Fruit fly (Drosophila melanogaster) whole organism, prepupa: ENCODE measurements around the gene CG1537.

ENCODE experiments used
- Blimp-1 ChIP-seq: fragments of 200-800 bp; sonication (Bioruptor generic); optimal IDR thresholded peaks from 3 replicates; lab custom pipeline; 2017; ENCODE audit warnings: missing biosample characterization, missing genetic modification characterization, mild to moderate bottlenecking, moderate library complexity, missing genetic modification reagents
- CG10631 ChIP-seq: fragments of 200-800 bp; sonication (Bioruptor generic); optimal IDR thresholded peaks from 2 replicates; lab custom pipeline; 2016; ENCODE audit warnings: missing biosample characterization, missing genetic modification characterization
- CG10669 ChIP-seq: fragments of 200-800 bp; sonication (Bioruptor generic); optimal IDR thresholded peaks from 3 replicates; lab custom pipeline; 2018; ENCODE audit warnings: missing biosample characterization, mild to moderate bottlenecking, missing genetic modification characterization, moderate library complexity
- CG11294 ChIP-seq: fragments of 200-800 bp; sonication (Bioruptor generic); IDR thresholded peaks from 2 replicates; pipeline ENCODE4 v1.3.6; 2022; ENCODE audit warnings: missing biosample characterization, missing genetic modification characterization
- CG11762 ChIP-seq: fragments of 200-800 bp; sonication (Bioruptor generic); optimal IDR thresholded peaks from 3 replicates; lab custom pipeline; 2016; ENCODE audit warnings: missing biosample characterization, missing genetic modification characterization; ENCODE audit not compliant: insufficient read depth
- CG11902 ChIP-seq: fragments of 200-800 bp; sonication (Bioruptor generic); optimal IDR thresholded peaks from 3 replicates; lab custom pipeline; 2016; ENCODE audit warnings: missing biosample characterization, missing genetic modification characterization
- CG15336 ChIP-seq: fragments of 200-800 bp; sonication (Bioruptor generic); IDR thresholded peaks from 2 replicates; pipeline ENCODE4 v1.3.6; 2022; ENCODE audit warnings: missing biosample characterization, missing genetic modification characterization
- CG1621 ChIP-seq: fragments of 200-800 bp; sonication (Bioruptor generic); optimal IDR thresholded peaks from 3 replicates; lab custom pipeline; 2018; ENCODE audit warnings: missing biosample characterization, mild to moderate bottlenecking, missing genetic modification characterization
- CG16779 ChIP-seq: fragments of 200-800 bp; sonication (Bioruptor generic); optimal IDR thresholded peaks from 3 replicates; lab custom pipeline; 2017; ENCODE audit warnings: missing biosample characterization, mild to moderate bottlenecking, missing genetic modification characterization
- CG31627 ChIP-seq: fragments of 200-800 bp; sonication (Bioruptor generic); optimal IDR thresholded peaks from 3 replicates; lab custom pipeline; 2016; ENCODE audit warnings: missing biosample characterization, missing genetic modification characterization
- CG32006 ChIP-seq: fragments of 200-800 bp; sonication (Bioruptor generic); optimal IDR thresholded peaks from 3 replicates; lab custom pipeline; 2017; ENCODE audit warnings: missing biosample characterization, mild to moderate bottlenecking, missing genetic modification characterization
- CG34406 ChIP-seq: fragments of 200-800 bp; sonication (Bioruptor generic); optimal IDR thresholded peaks from 3 replicates; lab custom pipeline; 2016; ENCODE audit warnings: missing biosample characterization, missing genetic modification characterization
- CG3919 ChIP-seq: fragments of 200-800 bp; sonication (Bioruptor generic); optimal IDR thresholded peaks from 3 replicates; lab custom pipeline; 2016; ENCODE audit warnings: missing biosample characterization, missing genetic modification characterization
- CG4318 ChIP-seq: fragments of 200-800 bp; sonication (Bioruptor generic); optimal IDR thresholded peaks from 3 replicates; lab custom pipeline; 2017; ENCODE audit warnings: missing biosample characterization, mild to moderate bottlenecking, missing genetic modification characterization
- CG6792 ChIP-seq: fragments of 200-800 bp; sonication (Bioruptor generic); optimal IDR thresholded peaks from 3 replicates; lab custom pipeline; 2016; ENCODE audit warnings: missing biosample characterization, missing genetic modification characterization
- CG6808 ChIP-seq: fragments of 200-800 bp; sonication (Bioruptor generic); optimal IDR thresholded peaks from 3 replicates; lab custom pipeline; 2017; ENCODE audit warnings: missing biosample characterization, missing genetic modification characterization, mild to moderate bottlenecking, moderate library complexity, missing genetic modification reagents
- CG8119 ChIP-seq: fragments of 200-800 bp; sonication (Bioruptor generic); IDR thresholded peaks from 3 replicates; pipeline ENCODE4 v1.3.6; 2022; ENCODE audit warnings: missing biosample characterization, missing genetic modification characterization
- Eip75B ChIP-seq: fragments of 200-800 bp; sonication (Bioruptor generic); optimal IDR thresholded peaks from 3 replicates; lab custom pipeline; 2016; ENCODE audit warnings: missing biosample characterization, missing genetic modification characterization
- Eip78C ChIP-seq: fragments of 200-800 bp; sonication (Bioruptor generic); peaks from one replicate; lab custom pipeline; 2016; ENCODE audit warnings: missing biosample characterization, missing genetic modification characterization
- Ets96B ChIP-seq: fragments of 200-800 bp; optimal IDR thresholded peaks from 2 replicates; lab custom pipeline; 2019; ENCODE audit warnings: missing biosample characterization, mild to moderate bottlenecking, missing genetic modification characterization, moderate library complexity
- Gug ChIP-seq: fragments of 200-800 bp; sonication (Bioruptor generic); IDR thresholded peaks from 2 replicates; pipeline ENCODE4 v1.3.6; 2022; ENCODE audit warnings: missing biosample characterization, missing genetic modification characterization
- Hr4 ChIP-seq: fragments of 200-800 bp; sonication (Bioruptor generic); optimal IDR thresholded peaks from 3 replicates; lab custom pipeline; 2016; ENCODE audit warnings: missing biosample characterization, missing genetic modification characterization
- Lpt ChIP-seq: fragments of 200-800 bp; sonication (Bioruptor generic); optimal IDR thresholded peaks from 3 replicates; lab custom pipeline; 2016; ENCODE audit warnings: missing biosample characterization, missing genetic modification characterization
- Met ChIP-seq: fragments of 200-800 bp; sonication (Bioruptor generic); optimal IDR thresholded peaks from 3 replicates; lab custom pipeline; 2016; ENCODE audit warnings: missing biosample characterization, missing genetic modification characterization
- OdsH ChIP-seq: fragments of 200-800 bp; sonication (Bioruptor generic); optimal IDR thresholded peaks from 3 replicates; lab custom pipeline; 2016; ENCODE audit warnings: missing biosample characterization, missing genetic modification characterization
- Smox ChIP-seq: fragments of 200-800 bp; sonication (Bioruptor generic); optimal IDR thresholded peaks from 3 replicates; lab custom pipeline; 2016; ENCODE audit warnings: missing biosample characterization, missing genetic modification characterization
- Sox14 ChIP-seq: fragments of 200-800 bp; sonication (Bioruptor generic); optimal IDR thresholded peaks from 3 replicates; lab custom pipeline; 2016; ENCODE audit warnings: missing biosample characterization, missing genetic modification characterization
- Sox15 ChIP-seq: fragments of 200-800 bp; sonication (Bioruptor generic); optimal IDR thresholded peaks from 3 replicates; lab custom pipeline; 2016; ENCODE audit warnings: missing biosample characterization, missing genetic modification characterization
- acj6 ChIP-seq: fragments of 200-800 bp; sonication (Bioruptor generic); optimal IDR thresholded peaks from 3 replicates; lab custom pipeline; 2016; ENCODE audit warnings: missing biosample characterization, missing genetic modification characterization
- cyc ChIP-seq: fragments of 200-800 bp; sonication (Bioruptor generic); optimal IDR thresholded peaks from 3 replicates; lab custom pipeline; 2016; ENCODE audit warnings: missing biosample characterization, missing genetic modification characterization
- dac ChIP-seq: fragments of 200-800 bp; sonication (Bioruptor generic); optimal IDR thresholded peaks from 2 replicates; lab custom pipeline; 2017; ENCODE audit warnings: missing biosample characterization, mild to moderate bottlenecking, missing genetic modification characterization
- eg ChIP-seq: fragments of 200-800 bp; sonication (Bioruptor generic); IDR thresholded peaks from 3 replicates; pipeline ENCODE4 v1.3.6; 2022; ENCODE audit warnings: missing biosample characterization, missing genetic modification characterization
- esn ChIP-seq: fragments of 200-800 bp; sonication (Bioruptor generic); optimal IDR thresholded peaks from 2 replicates; lab custom pipeline; 2016; ENCODE audit warnings: missing biosample characterization, mild to moderate bottlenecking, missing genetic modification characterization, moderate library complexity
- fd59A ChIP-seq: fragments of 200-800 bp; sonication (Bioruptor generic); optimal IDR thresholded peaks from 2 replicates; lab custom pipeline; 2017; ENCODE audit warnings: missing biosample characterization, mild to moderate bottlenecking, missing genetic modification characterization, missing genetic modification reagents
- fkh ChIP-seq: fragments of 200-800 bp; sonication (Bioruptor generic); optimal IDR thresholded peaks from 3 replicates; lab custom pipeline; 2017; ENCODE audit warnings: missing biosample characterization, mild to moderate bottlenecking, missing genetic modification characterization, moderate library complexity
- lz ChIP-seq: fragments of 200-800 bp; sonication (Bioruptor generic); optimal IDR thresholded peaks from 3 replicates; lab custom pipeline; 2016; ENCODE audit warnings: missing biosample characterization, missing genetic modification characterization
- net ChIP-seq: fragments of 200-800 bp; sonication (Bioruptor generic); optimal IDR thresholded peaks from 3 replicates; lab custom pipeline; 2016; ENCODE audit warnings: missing biosample characterization, missing genetic modification characterization
- ss ChIP-seq, 2 experiments: fragments of 200-800 bp; sonication (Bioruptor generic); optimal IDR thresholded peaks; 2 replicates in 1 of 2; 3 replicates in 1 of 2; lab custom pipeline; 2017 to 2018; ENCODE audit warnings: mild to moderate bottlenecking in 2 of 2, missing biosample characterization in 2 of 2, missing genetic modification characterization in 2 of 2, moderate library complexity in 1 of 2
- svp ChIP-seq: fragments of 200-800 bp; sonication (Bioruptor generic); peaks from one replicate; lab custom pipeline; 2016; ENCODE audit warnings: missing biosample characterization, missing genetic modification characterization
- topi ChIP-seq: fragments of 200-800 bp; sonication (Bioruptor generic); optimal IDR thresholded peaks from 3 replicates; lab custom pipeline; 2016; ENCODE audit warnings: missing biosample characterization, missing genetic modification characterization
- vri ChIP-seq: fragments of 200-800 bp; sonication (Bioruptor generic); optimal IDR thresholded peaks from 3 replicates; lab custom pipeline; 2016; ENCODE audit warnings: missing biosample characterization, mild to moderate bottlenecking, missing genetic modification characterization

Gene CG1537

dm6 chrX:11081242-11081641, 18.3 kb upstream of the CG1537 start (continued):
- TF ChIP-seq ss (GFP tag; optimal IDR thresholded peaks at IDR 0.05; lab: Kevin White, UChicago): no peak
- peak; percentile 60 for TF ChIP-seq CG10669 (GFP tag; lab: Kevin White, UChicago)
- peak; percentile 23 for TF ChIP-seq net
- peak; percentile 6 for TF ChIP-seq Lpt (GFP tag; lab: Kevin White, UChicago)
- peak; percentile 25 for TF ChIP-seq Eip75B
- no peak for TF ChIP-seq dac (GFP tag; lab: Kevin White, UChicago)
- TF ChIP-seq CG10631 (GFP tag; lab: Kevin White, UChicago): peak; percentile 45
- no peak for TF ChIP-seq esn (GFP tag; lab: Kevin White, UChicago)
- peak; percentile 30 for TF ChIP-seq CG11762
- peak; percentile 14 for TF ChIP-seq CG31627 (GFP tag; lab: Kevin White, UChicago)
- TF ChIP-seq CG6792: peak; percentile 40
- peak; percentile 71 for TF ChIP-seq CG8119 (GFP tag; lab: Robert Waterston, UW)
- no peak for TF ChIP-seq lz
- peak; percentile 71 for TF ChIP-seq CG32006
- no peak for TF ChIP-seq fkh
- TF ChIP-seq Ets96B: peak; percentile 34
- TF ChIP-seq CG3919 (GFP tag; lab: Kevin White, UChicago): peak; percentile 33
- TF ChIP-seq fd59A: peak; percentile 41
- TF ChIP-seq OdsH (GFP tag; lab: Kevin White, UChicago): peak; percentile 64
- no peak for TF ChIP-seq CG16779 (tag; lab: Kevin White, UChicago)

dm6 chrX:11066252-11066651, 3.3 kb upstream of the CG1537 start, which contains the start of gene CG15203:
Gene CG15203 (plus strand): TSS chrX:11066552.
- TF ChIP-seq eg (GFP tag; lab: Robert Waterston, UW) (no peak), svp (GFP tag; lab: Kevin White, UChicago) (peak; percentile 37)

- TF ChIP-seq topi (GFP tag; lab: Kevin White, UChicago) (no peak), Gug (GFP tag; lab: Robert Waterston, UW) (no peak), CG6792 (no peak), CG1621 (tag; lab: Kevin White, UChicago) (no peak), CG15336 (no peak), CG11902 (GFP tag; lab: Kevin White, UChicago) (no peak), CG4318 (no peak), CG6808 (GFP tag; lab: Kevin White, UChicago) (no peak), CG11762 (no peak), dac (GFP tag; lab: Kevin White, UChicago) (no peak), CG31627 (GFP tag; lab: Kevin White, UChicago) (no peak), OdsH (GFP tag; lab: Kevin White, UChicago) (no peak), CG34406 (GFP tag; lab: Kevin White, UChicago) (no peak), Sox15 (GFP tag; lab: Kevin White, UChicago) (no peak), Blimp-1 (GFP tag; lab: Kevin White, UChicago) (no peak), Met (GFP tag; lab: Kevin White, UChicago) (no peak), fkh (no peak), net (no peak), CG10669 (GFP tag; lab: Kevin White, UChicago) (no peak), CG11294 (no peak)
These were observed 3.5 kb downstream of the CG1537 start, which contains the start of gene CG1545 for dm6 chrX:11059519-11059918. Gene CG1545 (minus strand): TSS chrX:11059619.

dm6 chrX:11053456-11053855, 9.5 kb downstream of the CG1537 start, which contains the start of gene CG1552:
Gene CG1552 (minus strand): TSS chrX:11053556.
- TF ChIP-seq Smox (GFP tag; lab: Kevin White, UChicago) (no peak), CG32006 (no peak), Eip78C (GFP tag; lab: Kevin White, UChicago) (no peak), esn (GFP tag; lab: Kevin White, UChicago) (no peak), fd59A (no peak), CG8119 (GFP tag; lab: Robert Waterston, UW) (no peak), acj6 (GFP tag; lab: Kevin White, UChicago) (no peak), Blimp-1 (GFP tag; lab: Kevin White, UChicago) (no peak), vri (GFP tag; lab: Kevin White, UChicago) (no peak), Gug (GFP tag; lab: Robert Waterston, UW) (no peak), topi (GFP tag; lab: Kevin White, UChicago) (no peak), Sox14 (GFP tag; lab: Kevin White, UChicago) (no peak), Ets96B (no peak), cyc (GFP tag; lab: Kevin White, UChicago) (no peak), lz (no peak), CG15336 (no peak), Hr4 (GFP tag; lab: Kevin White, UChicago) (no peak), CG10669 (GFP tag; lab: Kevin White, UChicago) (no peak)
- TF ChIP-seq, all 60 proteins: peak for 0
